Fruit fly (Drosophila melanogaster) whole organism, embryonic: ENCODE data around the gene CG15550.

ENCODE experiments used
- CG10267 ChIP-seq: fragments of 200-800 bp; sonication (Bioruptor generic); optimal IDR thresholded peaks from 2 replicates; lab custom pipeline; 2018; ENCODE audit warnings: missing biosample characterization, mild to moderate bottlenecking, missing genetic modification characterization, moderate library complexity
- CG10565 ChIP-seq: fragments of 200-800 bp; sonication (Bioruptor generic); optimal IDR thresholded peaks from 3 replicates; lab custom pipeline; 2016; ENCODE audit warnings: missing biosample characterization, mild to moderate bottlenecking, missing genetic modification characterization
- CG10654 ChIP-seq: fragments of 200-800 bp; sonication (Bioruptor generic); optimal IDR thresholded peaks from 2 replicates; lab custom pipeline; 2016; ENCODE audit warnings: missing biosample characterization, missing genetic modification characterization
- CG11695 ChIP-seq: fragments of 200-800 bp; sonication (Bioruptor generic); IDR thresholded peaks from 3 replicates; pipeline ENCODE4 v1.3.6; 2022; ENCODE audit warnings: missing biosample characterization, missing genetic modification characterization
- CG12744 ChIP-seq: fragments of 200-800 bp; sonication (Bioruptor generic); optimal IDR thresholded peaks from 2 replicates; lab custom pipeline; 2016; ENCODE audit warnings: missing biosample characterization, missing genetic modification characterization
- CG14965 ChIP-seq: fragments of 200-800 bp; sonication (Bioruptor generic); optimal IDR thresholded peaks from 2 replicates; lab custom pipeline; 2016; ENCODE audit warnings: missing biosample characterization, missing genetic modification characterization, borderline replicate concordance
- CG15696 ChIP-seq: fragments of 200-800 bp; sonication (Bioruptor generic); optimal IDR thresholded peaks from 2 replicates; lab custom pipeline; 2019; ENCODE audit warnings: missing biosample characterization, mild to moderate bottlenecking, missing genetic modification characterization, moderate library complexity
- CG16813 ChIP-seq: fragments of 200-800 bp; sonication (Bioruptor generic); IDR thresholded peaks from 3 replicates; pipeline ENCODE4 v1.3.6; 2022; ENCODE audit warnings: missing biosample characterization, missing genetic modification characterization; ENCODE audit not compliant: partially characterized antibody
- CG16863 ChIP-seq: fragments of 200-800 bp; sonication (Bioruptor generic); optimal IDR thresholded peaks from 3 replicates; lab custom pipeline; 2016; ENCODE audit warnings: missing biosample characterization, missing genetic modification characterization
- CG17186 ChIP-seq: fragments of 200-800 bp; sonication (Bioruptor generic); optimal IDR thresholded peaks from 3 replicates; lab custom pipeline; 2017; ENCODE audit warnings: missing biosample characterization, missing genetic modification reagents, missing genetic modification characterization
- CG32772 ChIP-seq: fragments of 200-800 bp; sonication (Bioruptor generic); IDR thresholded peaks from 2 replicates; pipeline ENCODE4 v1.3.6; 2022; ENCODE audit warnings: missing biosample characterization, missing genetic modification characterization
- CG3407 ChIP-seq: fragments of 200-800 bp; sonication (Bioruptor generic); optimal IDR thresholded peaks from 2 replicates; lab custom pipeline; 2018; ENCODE audit warnings: missing biosample characterization, mild to moderate bottlenecking, missing genetic modification characterization
- CG5180 ChIP-seq: fragments of 200-800 bp; sonication (Bioruptor generic); optimal IDR thresholded peaks from 3 replicates; lab custom pipeline; 2017; ENCODE audit warnings: missing biosample characterization, missing genetic modification characterization, mild to moderate bottlenecking, moderate library complexity, missing genetic modification reagents
- CG7357 ChIP-seq: fragments of 200-800 bp; sonication (Bioruptor generic); IDR thresholded peaks from 3 replicates; pipeline ENCODE4 v1.3.6; 2022; ENCODE audit warnings: missing biosample characterization, missing genetic modification characterization
- CG7928 ChIP-seq: fragments of 200-800 bp; sonication (Bioruptor generic); optimal IDR thresholded peaks from 2 replicates; lab custom pipeline; 2017; ENCODE audit warnings: missing biosample characterization, mild to moderate bottlenecking, missing genetic modification characterization
- CG8478 ChIP-seq: fragments of >200 bp; optimal IDR thresholded peaks from 2 replicates; lab custom pipeline; 2018
- CG8944 ChIP-seq: fragments of 200-800 bp; sonication (Bioruptor generic); optimal IDR thresholded peaks from 3 replicates; lab custom pipeline; 2016; ENCODE audit warnings: missing biosample characterization, missing genetic modification characterization
- CG9932 ChIP-seq: fragments of 200-800 bp; sonication (Bioruptor generic); IDR thresholded peaks from 2 replicates; pipeline ENCODE4 v1.3.6; 2022; ENCODE audit warnings: missing biosample characterization, missing genetic modification characterization
- Fer2 ChIP-seq: fragments of 200-800 bp; sonication (Bioruptor generic); optimal IDR thresholded peaks from 2 replicates; lab custom pipeline; 2018; ENCODE audit warnings: missing biosample characterization, mild to moderate bottlenecking, missing genetic modification characterization, moderate library complexity
- H15 ChIP-seq: fragments of 200-800 bp; sonication (Bioruptor generic); IDR thresholded peaks from 3 replicates; pipeline ENCODE4 v1.3.6; 2022; ENCODE audit warnings: missing biosample characterization, missing genetic modification characterization
- H2.0 ChIP-seq: fragments of 200-800 bp; sonication (Bioruptor generic); IDR thresholded peaks from 2 replicates; pipeline ENCODE4 v1.3.6; 2022; ENCODE audit warnings: missing biosample characterization, missing genetic modification characterization
- HLH54F ChIP-seq: fragments of 200-800 bp; sonication (Bioruptor generic); optimal IDR thresholded peaks from 3 replicates; lab custom pipeline; 2016; ENCODE audit warnings: missing biosample characterization, missing genetic modification characterization
- Jarid2 ChIP-seq: fragments of 200-800 bp; sonication (Bioruptor generic); optimal IDR thresholded peaks from 3 replicates; lab custom pipeline; 2017; ENCODE audit warnings: mild to moderate bottlenecking, missing biosample characterization, missing genetic modification reagents, missing genetic modification characterization
- MESR4 ChIP-seq: fragments of 200-800 bp; sonication (Bioruptor generic); optimal IDR thresholded peaks from 2 replicates; lab custom pipeline; 2018; ENCODE audit warnings: missing biosample characterization, mild to moderate bottlenecking, missing genetic modification characterization, moderate library complexity
- Max ChIP-seq: fragments of 200-800 bp; sonication (Bioruptor generic); optimal IDR thresholded peaks from 2 replicates; lab custom pipeline; 2016; ENCODE audit warnings: missing biosample characterization, mild to moderate bottlenecking, missing genetic modification characterization
- Med ChIP-seq: fragments of 200-800 bp; sonication (Bioruptor generic); peaks from one replicate; lab custom pipeline; 2016; ENCODE audit warnings: missing biosample characterization, missing genetic modification characterization, mild to moderate bottlenecking, inconsistent platforms, moderate library complexity
- NFAT ChIP-seq: fragments of 200-800 bp; sonication (Bioruptor generic); IDR thresholded peaks from 2 replicates; pipeline ENCODE4 v1.3.6; 2022; ENCODE audit warnings: missing biosample characterization, missing genetic modification characterization
- Opbp ChIP-seq: fragments of 200-800 bp; sonication (Bioruptor generic); IDR thresholded peaks from 3 replicates; pipeline ENCODE4 v1.3.6; 2022; ENCODE audit warnings: missing biosample characterization, missing genetic modification characterization; ENCODE audit not compliant: partially characterized antibody
- Poxn ChIP-seq: fragments of 200-800 bp; sonication (Bioruptor generic); IDR thresholded peaks from 2 replicates; pipeline ENCODE4 v1.3.6; 2022; ENCODE audit warnings: missing biosample characterization, missing genetic modification characterization
- Side ChIP-seq: fragments of 200-800 bp; sonication (Bioruptor generic); optimal IDR thresholded peaks from 2 replicates; lab custom pipeline; 2016; ENCODE audit warnings: missing biosample characterization, missing genetic modification characterization
- chn ChIP-seq: fragments of 200-800 bp; sonication (Bioruptor generic); optimal IDR thresholded peaks from 2 replicates; lab custom pipeline; 2016; ENCODE audit warnings: missing biosample characterization, missing genetic modification characterization
- crp ChIP-seq, 2 experiments: fragments of 200-800 bp; sonication (Bioruptor generic); optimal IDR thresholded peaks; 2 replicates in 1 of 2; 3 replicates in 1 of 2; lab custom pipeline; 2017; ENCODE audit warnings: missing biosample characterization in 2 of 2, missing genetic modification characterization in 2 of 2, mild to moderate bottlenecking in 1 of 2, moderate library complexity in 1 of 2
- fu2 ChIP-seq: fragments of 200-800 bp; sonication (Bioruptor generic); optimal IDR thresholded peaks from 2 replicates; lab custom pipeline; 2016; ENCODE audit warnings: missing biosample characterization, missing genetic modification characterization
- hbn ChIP-seq: fragments of 200-800 bp; sonication (Bioruptor generic); IDR thresholded peaks from 2 replicates; pipeline ENCODE4 v1.3.6; 2022; ENCODE audit warnings: missing biosample characterization, missing genetic modification characterization; ENCODE audit not compliant: partially characterized antibody
- ken ChIP-seq: fragments of 200-800 bp; sonication (Bioruptor generic); IDR thresholded peaks from 3 replicates; pipeline ENCODE4 v1.3.6; 2022; ENCODE audit warnings: missing biosample characterization, missing genetic modification characterization
- klu ChIP-seq: fragments of 200-800 bp; sonication (Bioruptor generic); IDR thresholded peaks from 2 replicates; pipeline ENCODE4 v1.3.6; 2022; ENCODE audit warnings: missing biosample characterization, missing genetic modification characterization
- mld ChIP-seq: fragments of 200-800 bp; sonication (Bioruptor generic); IDR thresholded peaks from 3 replicates; pipeline ENCODE4 v1.3.6; 2022; ENCODE audit warnings: missing biosample characterization, missing genetic modification characterization; ENCODE audit not compliant: partially characterized antibody
- nerfin-2 ChIP-seq: fragments of 200-800 bp; sonication (Bioruptor generic); IDR thresholded peaks from 2 replicates; pipeline ENCODE4 v1.3.6; 2022; ENCODE audit warnings: missing biosample characterization, missing genetic modification characterization; ENCODE audit not compliant: partially characterized antibody
- oc ChIP-seq: fragments of 200-800 bp; sonication (Bioruptor generic); optimal IDR thresholded peaks from 2 replicates; lab custom pipeline; 2018; ENCODE audit warnings: missing biosample characterization, mild to moderate bottlenecking, missing genetic modification characterization, moderate library complexity
- odd ChIP-seq: fragments of 200-800 bp; sonication (Bioruptor generic); optimal IDR thresholded peaks from 2 replicates; lab custom pipeline; 2017; ENCODE audit warnings: missing biosample characterization, mild to moderate bottlenecking, missing genetic modification characterization
- pfk ChIP-seq: fragments of 200-800 bp; sonication (Bioruptor generic); optimal IDR thresholded peaks from 2 replicates; lab custom pipeline; 2018; ENCODE audit warnings: missing biosample characterization, mild to moderate bottlenecking, missing genetic modification characterization, moderate library complexity
- pnt ChIP-seq: fragments of 200-800 bp; sonication (Bioruptor generic); optimal IDR thresholded peaks from 3 replicates; lab custom pipeline; 2016; ENCODE audit warnings: missing biosample characterization, missing genetic modification characterization
- pum ChIP-seq: fragments of 200-800 bp; sonication (Bioruptor generic); optimal IDR thresholded peaks from 2 replicates; lab custom pipeline; 2016; ENCODE audit warnings: missing biosample characterization, missing genetic modification characterization
- rib ChIP-seq: fragments of 200-800 bp; sonication (Bioruptor generic); IDR thresholded peaks from 2 replicates; pipeline ENCODE4 v1.3.6; 2022; ENCODE audit warnings: missing biosample characterization, missing genetic modification characterization
- row ChIP-seq: fragments of 200-800 bp; sonication (Bioruptor generic); IDR thresholded peaks from 3 replicates; pipeline ENCODE4 v1.3.6; 2022; ENCODE audit warnings: missing biosample characterization, missing genetic modification characterization
- sc ChIP-seq, 3 experiments: fragments of >200 bp in 2 of 3; fragments of 200-800 bp in 1 of 3; sonication (Bioruptor generic) in 1 of 3; optimal IDR thresholded peaks; 2 replicates in 2 of 3; 3 replicates in 1 of 3; lab custom pipeline; 2017; ENCODE audit warnings: mild to moderate bottlenecking in 1 of 3, missing biosample characterization in 1 of 3, missing genetic modification characterization in 1 of 3, missing genetic modification reagents in 1 of 3
- sima ChIP-seq: fragments of 200-800 bp; sonication (Bioruptor generic); optimal IDR thresholded peaks from 2 replicates; lab custom pipeline; 2016; ENCODE audit warnings: missing biosample characterization, missing genetic modification characterization
- ssp ChIP-seq: fragments of 200-800 bp; sonication (Bioruptor generic); IDR thresholded peaks from 2 replicates; pipeline ENCODE4 v1.3.6; 2022; ENCODE audit warnings: missing biosample characterization, missing genetic modification characterization
- tup ChIP-seq: fragments of 200-800 bp; sonication (Bioruptor generic); optimal IDR thresholded peaks from 2 replicates; lab custom pipeline; 2016; ENCODE audit warnings: missing biosample characterization, mild to moderate bottlenecking, missing genetic modification characterization, moderate library complexity
- usp ChIP-seq: fragments of >200 bp; optimal IDR thresholded peaks from 2 replicates; lab custom pipeline; 2017; ENCODE audit warnings: missing biosample characterization, missing genetic modification characterization
- yki ChIP-seq: fragments of >200 bp; optimal IDR thresholded peaks from 3 replicates; lab custom pipeline; 2018

The CG15550 gene

dm6 chr3R:30912402-30912801 lies 24.5 kb downstream of the CG15550 start, which contains the start of gene Ptx1 (continued):
- no peak for TF ChIP-seq CG5180 (GFP tag; lab: Kevin White, UChicago)
- TF ChIP-seq CG10654 (GFP tag; lab: Kevin White, UChicago) = no peak
- TF ChIP-seq tup (GFP tag; lab: Kevin White, UChicago) = no peak
- no peak for TF ChIP-seq H15
- TF ChIP-seq CG8944 = no peak
- TF ChIP-seq Max (GFP tag; lab: Kevin White, UChicago) = no peak
- no peak for TF ChIP-seq H2.0 (GFP tag; lab: Robert Waterston, UW)
- peak; percentile 74 for TF ChIP-seq yki (lab: Kevin White, UChicago)
- peak; percentile 72 for TF ChIP-seq oc
- TF ChIP-seq mld (GFP tag; lab: Robert Waterston, UW) = no peak; the same call in 2 of the 3 replicates
- no peak for TF ChIP-seq CG16863
- no peak for TF ChIP-seq Poxn
- no peak for TF ChIP-seq sima (GFP tag; lab: Kevin White, UChicago)
- no peak for TF ChIP-seq ken (GFP tag; lab: Robert Waterston, UW)
- no peak for TF ChIP-seq pum (GFP tag; lab: Kevin White, UChicago)
- peak; percentile 99 for TF ChIP-seq CG8478 (lab: Kevin White, UChicago)
- peak; percentile 20 for TF ChIP-seq Side (GFP tag; lab: Kevin White, UChicago)
- TF ChIP-seq Opbp (GFP tag; lab: Robert Waterston, UW) = peak; percentile 62; the same call in 2 of the 3 replicates
- TF ChIP-seq crp (GFP tag; optimal IDR thresholded peaks at IDR 0.05; lab: Kevin White, UChicago) = no peak
- 0 out of 3 replicates have a peak, but pooled peaks have one; percentile 18 for TF ChIP-seq row (GFP tag; lab: Robert Waterston, UW)
- TF ChIP-seq sc (optimal IDR thresholded peaks at IDR 0.05; lab: Kevin White, UChicago) = no peak
- no peak for TF ChIP-seq sc (GFP tag; optimal IDR thresholded peaks at IDR 0.05; lab: Kevin White, UChicago)
- peak; percentile 46 for TF ChIP-seq chn (GFP tag; lab: Kevin White, UChicago)
- peak; percentile 44; the same call in 1 of the 2 replicates for TF ChIP-seq hbn (GFP tag; lab: Robert Waterston, UW)
- TF ChIP-seq CG14965 (GFP tag; lab: Kevin White, UChicago) = no peak
- TF ChIP-seq pnt (GFP tag; lab: Kevin White, UChicago) = no peak
- no peak for TF ChIP-seq CG10267 (tag; lab: Kevin White, UChicago)
- TF ChIP-seq CG10565 (GFP tag; lab: Kevin White, UChicago) = no peak
- peak; percentile 40; the same call in 1 of the 3 replicates for TF ChIP-seq CG16813 (GFP tag; lab: Robert Waterston, UW)
- no peak for TF ChIP-seq MESR4 (GFP tag; lab: Kevin White, UChicago)
- TF ChIP-seq CG7928 = no peak
- TF ChIP-seq CG7357 (GFP tag; lab: Robert Waterston, UW) = no peak
- no peak for TF ChIP-seq CG12744 (GFP tag; lab: Kevin White, UChicago)
- no peak for TF ChIP-seq fu2 (GFP tag; lab: Kevin White, UChicago)
- TF ChIP-seq Med (GFP tag; lab: Kevin White, UChicago) = peak; percentile 78
- TF ChIP-seq CG11695 = 0 out of 3 replicates have a peak, but pooled peaks have one; percentile 36
- no peak for TF ChIP-seq CG32772 (GFP tag; lab: Robert Waterston, UW)
- no peak for TF ChIP-seq HLH54F (GFP tag; lab: Kevin White, UChicago)
- no peak for TF ChIP-seq pfk
- no peak for TF ChIP-seq CG3407 (GFP tag; lab: Kevin White, UChicago)
- TF ChIP-seq CG17186 (GFP tag; lab: Kevin White, UChicago) = no peak
- no peak for TF ChIP-seq odd (GFP tag; lab: Kevin White, UChicago)
- peak; percentile 50; the same call in 1 of the 2 replicates for TF ChIP-seq nerfin-2 (GFP tag; lab: Robert Waterston, UW)
- TF ChIP-seq NFAT = no peak
- TF ChIP-seq CG9932 (GFP tag; lab: Robert Waterston, UW) = no peak
- TF ChIP-seq ssp (GFP tag; lab: Robert Waterston, UW) = no peak
- no peak for TF ChIP-seq usp (GFP tag; lab: Kevin White, UChicago)
- TF ChIP-seq Fer2 (tag; lab: Kevin White, UChicago) = no peak
- no peak for TF ChIP-seq klu (GFP tag; lab: Robert Waterston, UW)
- 0 out of 2 replicates have a peak, but pooled peaks have one; percentile 31 for TF ChIP-seq rib
- peak; percentile 84 for TF ChIP-seq Jarid2 (GFP tag; lab: Kevin White, UChicago)
- no peak for TF ChIP-seq CG15696
